Worm (Caenorhabditis elegans): ENCODE data around the gene cyp-13A4.

DNA sequence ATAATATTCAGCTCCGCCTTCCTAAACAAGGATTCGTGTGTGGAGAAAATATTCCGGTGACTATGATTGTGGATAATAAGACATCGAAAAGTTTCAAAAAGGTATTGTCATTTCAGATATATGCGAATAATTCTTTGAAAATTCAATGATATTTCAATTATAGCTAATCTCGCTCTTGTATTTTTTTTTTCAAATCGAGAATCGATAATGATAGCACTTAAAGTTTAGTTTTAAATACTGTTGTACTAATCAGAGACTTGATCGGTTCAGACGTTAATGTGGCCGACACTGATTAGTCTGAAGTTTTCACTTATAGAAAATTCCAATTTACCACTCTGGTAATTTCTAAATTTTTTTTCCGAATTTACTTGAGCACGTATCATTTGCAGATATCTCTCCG is 38.4 kb upstream of the cyp-13A4 start:
- TF ChIP-seq ama-1 (optimal IDR thresholded peaks at IDR 0.05) (no peak), sea-1 (GFP tag; conservative IDR thresholded peaks at IDR 0.05) (no peak), F13C5.2 (tag; optimal IDR thresholded peaks at IDR 0.05) (no peak), ets-7 (tag; optimal IDR thresholded peaks at IDR 0.05) (no peak)

Data from whole organism, early embryonic.